Worm (Caenorhabditis elegans) whole organism, L2 larva: Measurements from ENCODE around the gene amph-1.

Experiments used
- Y55F3AM.14 ChIP-seq: fragments of 200-800 bp; sonication (Bioruptor generic); optimal IDR thresholded peaks from 2 replicates; lab custom pipeline; 2018; ENCODE audit warnings: mild to moderate bottlenecking, missing genetic modification characterization, missing compliant biosample characterization
- ZK546.5 ChIP-seq: sonication (generic microtip); optimal IDR thresholded peaks from 2 replicates; lab custom pipeline; 2017; ENCODE audit warnings: missing biosample characterization, missing genetic modification characterization
- ceh-16 ChIP-seq: fragments of 150-350 bp; optimal IDR thresholded peaks from 2 replicates; lab custom pipeline; 2014; ENCODE audit warnings: missing biosample characterization, missing genetic modification characterization
- gmeb-1 ChIP-seq: fragments of 150-350 bp; optimal IDR thresholded peaks from 2 replicates; lab custom pipeline; 2014; ENCODE audit warnings: missing biosample characterization, missing genetic modification characterization
- lin-13 ChIP-seq: fragments of 150-350 bp; optimal IDR thresholded peaks from 2 replicates; lab custom pipeline; 2014; ENCODE audit warnings: missing biosample characterization, missing genetic modification reagents, missing genetic modification characterization
- lsy-2 ChIP-seq, 2 experiments: fragments of 150-350 bp in 1 of 2; sonication (generic microtip) in 1 of 2; optimal IDR thresholded peaks; 2 replicates each; lab custom pipeline; 2014 to 2017; ENCODE audit warnings: missing biosample characterization in 2 of 2, missing genetic modification characterization in 2 of 2
- mab-5 ChIP-seq: fragments of 150-350 bp; optimal IDR thresholded peaks from 2 replicates; lab custom pipeline; 2014; ENCODE audit warnings: missing biosample characterization, missing genetic modification characterization
- mdl-1 ChIP-seq, 2 experiments: fragments of 150-350 bp in 1 of 2; sonication (generic microtip) in 1 of 2; optimal IDR thresholded peaks; 2 replicates each; lab custom pipeline; 2017; ENCODE audit warnings: missing biosample characterization in 2 of 2, missing genetic modification characterization in 2 of 2
- nhr-129 ChIP-seq: fragments of 150-350 bp; optimal IDR thresholded peaks from 2 replicates; lab custom pipeline; 2014; ENCODE audit warnings: missing biosample characterization, missing genetic modification characterization
- sma-9 ChIP-seq, 2 experiments: fragments of 150-350 bp in 1 of 2; sonication (generic microtip) in 1 of 2; optimal IDR thresholded peaks; 2 replicates each; lab custom pipeline; 2014 to 2016; ENCODE audit warnings: missing genetic modification characterization in 2 of 2, mild to moderate bottlenecking in 1 of 2, missing biosample characterization in 1 of 2, missing compliant biosample characterization in 1 of 2, missing genetic modification reagents in 1 of 2, moderate library complexity in 1 of 2
- snpc-4 ChIP-seq: fragments of 150-350 bp; optimal IDR thresholded peaks from 2 replicates; lab custom pipeline; 2014; ENCODE audit warnings: missing biosample characterization, missing genetic modification characterization
- unc-62 ChIP-seq: fragments of 150-350 bp; optimal IDR thresholded peaks from 2 replicates; lab custom pipeline; 2014; ENCODE audit warnings: missing biosample characterization, missing genetic modification reagents, missing genetic modification characterization

- TF ChIP-seq mdl-1 (tag; optimal IDR thresholded peaks at IDR 0.05; lab: Kevin White, UChicago) (no peak), Y55F3AM.14 (GFP tag; lab: Kevin White, UChicago) (no peak), lsy-2 (tag; optimal IDR thresholded peaks at IDR 0.05; lab: Kevin White, UChicago) (no peak), mab-5 (no peak), unc-62 (GFP tag; lab: Kevin White, UChicago) (no peak), lin-13 (GFP tag; lab: Kevin White, UChicago) (no peak), gmeb-1 (tag; lab: Kevin White, UChicago) (no peak), sma-9 (GFP tag; optimal IDR thresholded peaks at IDR 0.05; lab: Kevin White, UChicago) (no peak), sma-9 (tag; optimal IDR thresholded peaks at IDR 0.05; lab: Kevin White, UChicago) (no peak), ZK546.5 (tag; lab: Kevin White, UChicago) (no peak), ceh-16 (tag; lab: Kevin White, UChicago) (no peak), nhr-129 (tag; lab: Kevin White, UChicago) (no peak), snpc-4 (no peak)
Observed at ce11 chrIV:9696513-9696912, 48.8 kb upstream of the amph-1 start.
